Fruit fly (Drosophila melanogaster) whole organism, embryonic: ENCODE measurements around the gene Bet3.

Source experiments
- Asciz ChIP-seq: fragments of 200-800 bp; sonication (Bioruptor generic); optimal IDR thresholded peaks from 2 replicates; lab custom pipeline; 2017; ENCODE audit warnings: missing biosample characterization, mild to moderate bottlenecking, missing genetic modification characterization, missing genetic modification reagents
- BEAF-32 ChIP-seq: fragments of 200-800 bp; sonication (Bioruptor generic); optimal IDR thresholded peaks from 3 replicates; lab custom pipeline; 2017; ENCODE audit warnings: missing biosample characterization, missing genetic modification characterization, mild to moderate bottlenecking, moderate library complexity, missing genetic modification reagents
- CG13894 ChIP-seq: fragments of 200-800 bp; sonication (Bioruptor generic); optimal IDR thresholded peaks from 3 replicates; lab custom pipeline; 2018; ENCODE audit warnings: missing biosample characterization, mild to moderate bottlenecking, missing genetic modification characterization, moderate library complexity
- CG14050 ChIP-seq: fragments of 200-800 bp; sonication (Bioruptor generic); IDR thresholded peaks from 3 replicates; pipeline ENCODE4 v1.3.6; 2022; ENCODE audit warnings: missing biosample characterization, missing genetic modification characterization
- CG14965 ChIP-seq: fragments of 200-800 bp; sonication (Bioruptor generic); optimal IDR thresholded peaks from 2 replicates; lab custom pipeline; 2016; ENCODE audit warnings: missing biosample characterization, missing genetic modification characterization, borderline replicate concordance
- CG17186 ChIP-seq: fragments of 200-800 bp; sonication (Bioruptor generic); optimal IDR thresholded peaks from 3 replicates; lab custom pipeline; 2017; ENCODE audit warnings: missing biosample characterization, missing genetic modification reagents, missing genetic modification characterization
- CG17912 ChIP-seq: fragments of 200-800 bp; sonication (Bioruptor generic); optimal IDR thresholded peaks from 2 replicates; lab custom pipeline; 2018; ENCODE audit warnings: missing biosample characterization, mild to moderate bottlenecking, missing genetic modification characterization
- CG18476 ChIP-seq: fragments of 200-800 bp; sonication (Bioruptor generic); optimal IDR thresholded peaks from 2 replicates; lab custom pipeline; 2016; ENCODE audit warnings: missing biosample characterization, mild to moderate bottlenecking, missing genetic modification characterization
- CG34376 ChIP-seq: fragments of 200-800 bp; sonication (Bioruptor generic); optimal IDR thresholded peaks from 2 replicates; lab custom pipeline; 2018; ENCODE audit warnings: missing biosample characterization, mild to moderate bottlenecking, missing genetic modification characterization
- CG3847 ChIP-seq: fragments of 200-800 bp; sonication (Bioruptor generic); IDR thresholded peaks from 2 replicates; pipeline ENCODE4 v1.3.6; 2022; ENCODE audit warnings: missing biosample characterization, missing genetic modification characterization
- CG4707 ChIP-seq: fragments of 200-800 bp; sonication (Bioruptor generic); optimal IDR thresholded peaks from 2 replicates; lab custom pipeline; 2018; ENCODE audit warnings: missing biosample characterization, mild to moderate bottlenecking, missing genetic modification characterization, moderate library complexity
- CG5953 ChIP-seq: fragments of 200-800 bp; sonication (Bioruptor generic); IDR thresholded peaks from 2 replicates; pipeline ENCODE4 v1.3.6; 2022; ENCODE audit warnings: missing biosample characterization, missing genetic modification characterization
- CG6765 ChIP-seq: fragments of 200-800 bp; sonication (Bioruptor generic); optimal IDR thresholded peaks from 3 replicates; lab custom pipeline; 2017; ENCODE audit warnings: missing biosample characterization, mild to moderate bottlenecking, missing genetic modification characterization
- CG7745 ChIP-seq: fragments of 200-800 bp; sonication (Bioruptor generic); optimal IDR thresholded peaks from 2 replicates; lab custom pipeline; 2018; ENCODE audit warnings: missing biosample characterization, mild to moderate bottlenecking, missing genetic modification characterization, moderate library complexity
- CG9727 ChIP-seq: fragments of 200-800 bp; sonication (Bioruptor generic); optimal IDR thresholded peaks from 3 replicates; lab custom pipeline; 2017; ENCODE audit warnings: missing biosample characterization, mild to moderate bottlenecking, missing genetic modification characterization
- CG9876 ChIP-seq: fragments of 200-800 bp; sonication (Bioruptor generic); optimal IDR thresholded peaks from 2 replicates; lab custom pipeline; 2016; ENCODE audit warnings: missing biosample characterization, missing genetic modification characterization
- Deaf1 ChIP-seq: fragments of 200-800 bp; optimal IDR thresholded peaks from 3 replicates; lab custom pipeline; 2019; ENCODE audit warnings: missing biosample characterization, mild to moderate bottlenecking, missing genetic modification characterization, moderate library complexity
- Dll ChIP-seq: fragments of 200-800 bp; sonication (Bioruptor generic); IDR thresholded peaks from 4 replicates; pipeline ENCODE4 v1.3.6; 2022; ENCODE audit warnings: missing biosample characterization, missing genetic modification characterization; ENCODE audit not compliant: partially characterized antibody
- Ets97D ChIP-seq: fragments of 200-800 bp; sonication (Bioruptor generic); optimal IDR thresholded peaks from 3 replicates; lab custom pipeline; 2016; ENCODE audit warnings: missing biosample characterization, missing genetic modification characterization
- H15 ChIP-seq: fragments of 200-800 bp; sonication (Bioruptor generic); IDR thresholded peaks from 3 replicates; pipeline ENCODE4 v1.3.6; 2022; ENCODE audit warnings: missing biosample characterization, missing genetic modification characterization
- H2.0 ChIP-seq: fragments of 200-800 bp; sonication (Bioruptor generic); IDR thresholded peaks from 2 replicates; pipeline ENCODE4 v1.3.6; 2022; ENCODE audit warnings: missing biosample characterization, missing genetic modification characterization
- HLH4C ChIP-seq: fragments of 200-800 bp; sonication (Bioruptor generic); IDR thresholded peaks from 3 replicates; pipeline ENCODE4 v1.3.6; 2022; ENCODE audit warnings: missing biosample characterization, missing genetic modification characterization; ENCODE audit not compliant: partially characterized antibody
- Hand ChIP-seq: fragments of 200-800 bp; sonication (Bioruptor generic); optimal IDR thresholded peaks from 2 replicates; lab custom pipeline; 2017; ENCODE audit warnings: mild to moderate bottlenecking, missing biosample characterization, missing genetic modification reagents, missing genetic modification characterization
- Hmx ChIP-seq: fragments of 200-800 bp; sonication (Bioruptor generic); optimal IDR thresholded peaks from 2 replicates; lab custom pipeline; 2016; ENCODE audit warnings: missing biosample characterization, missing genetic modification characterization
- Med ChIP-seq: fragments of 200-800 bp; sonication (Bioruptor generic); peaks from one replicate; lab custom pipeline; 2016; ENCODE audit warnings: missing biosample characterization, missing genetic modification characterization, mild to moderate bottlenecking, inconsistent platforms, moderate library complexity
- Oaz ChIP-seq: fragments of 200-800 bp; sonication (Bioruptor generic); IDR thresholded peaks from 2 replicates; pipeline ENCODE4 v1.3.6; 2022; ENCODE audit warnings: missing biosample characterization, missing genetic modification characterization
- Ptx1 ChIP-seq: fragments of 200-800 bp; sonication (Bioruptor generic); IDR thresholded peaks from 2 replicates; pipeline ENCODE4 v1.3.6; 2022; ENCODE audit warnings: missing biosample characterization, missing genetic modification characterization
- Scr ChIP-seq: fragments of 200-800 bp; sonication (Bioruptor generic); IDR thresholded peaks from 2 replicates; pipeline ENCODE4 v1.3.6; 2022; ENCODE audit warnings: missing biosample characterization, missing genetic modification characterization; ENCODE audit not compliant: partially characterized antibody
- Spps ChIP-seq: fragments of 200-800 bp; sonication (Bioruptor generic); optimal IDR thresholded peaks from 2 replicates; lab custom pipeline; 2018; ENCODE audit warnings: missing biosample characterization, mild to moderate bottlenecking, missing genetic modification characterization
- bsh ChIP-seq, 2 experiments: fragments of 200-800 bp; sonication (Bioruptor generic); optimal IDR thresholded peaks; 2 replicates each; lab custom pipeline; 2017 to 2018; ENCODE audit warnings: mild to moderate bottlenecking in 2 of 2, missing biosample characterization in 2 of 2, missing genetic modification characterization in 2 of 2, moderate library complexity in 1 of 2
- ci ChIP-seq: fragments of 200-800 bp; sonication (Bioruptor generic); IDR thresholded peaks from 3 replicates; pipeline ENCODE4 v1.3.6; 2022; ENCODE audit warnings: missing biosample characterization, missing genetic modification characterization
- crc ChIP-seq: fragments of 200-800 bp; sonication (Bioruptor generic); optimal IDR thresholded peaks from 2 replicates; lab custom pipeline; 2016; ENCODE audit warnings: missing biosample characterization, missing genetic modification characterization
- crp ChIP-seq, 2 experiments: fragments of 200-800 bp; sonication (Bioruptor generic); optimal IDR thresholded peaks; 2 replicates in 1 of 2; 3 replicates in 1 of 2; lab custom pipeline; 2017; ENCODE audit warnings: missing biosample characterization in 2 of 2, missing genetic modification characterization in 2 of 2, mild to moderate bottlenecking in 1 of 2, moderate library complexity in 1 of 2
- dm ChIP-seq: fragments of 200-800 bp; sonication (Bioruptor generic); optimal IDR thresholded peaks from 3 replicates; lab custom pipeline; 2016; ENCODE audit warnings: missing biosample characterization, missing genetic modification characterization
- ewg ChIP-seq: fragments of 200-800 bp; sonication (Bioruptor generic); optimal IDR thresholded peaks from 3 replicates; lab custom pipeline; 2017; ENCODE audit warnings: mild to moderate bottlenecking, missing biosample characterization, missing genetic modification reagents, missing genetic modification characterization
- gfzf ChIP-seq: fragments of 200-800 bp; sonication (Bioruptor generic); optimal IDR thresholded peaks from 2 replicates; lab custom pipeline; 2016; ENCODE audit warnings: missing biosample characterization, mild to moderate bottlenecking, missing genetic modification characterization, moderate library complexity
- grau ChIP-seq: fragments of 200-800 bp; optimal IDR thresholded peaks from 3 replicates; lab custom pipeline; 2019; ENCODE audit warnings: missing biosample characterization, mild to moderate bottlenecking, missing genetic modification characterization, moderate library complexity
- h ChIP-seq: fragments of >200 bp; optimal IDR thresholded peaks from 2 replicates; lab custom pipeline; 2017
- klu ChIP-seq: fragments of 200-800 bp; sonication (Bioruptor generic); IDR thresholded peaks from 2 replicates; pipeline ENCODE4 v1.3.6; 2022; ENCODE audit warnings: missing biosample characterization, missing genetic modification characterization
- luna ChIP-seq: fragments of 200-800 bp; sonication (Bioruptor generic); optimal IDR thresholded peaks from 2 replicates; lab custom pipeline; 2016; ENCODE audit warnings: missing biosample characterization, missing genetic modification characterization
- phol ChIP-seq: fragments of 200-800 bp; sonication (Bioruptor generic); optimal IDR thresholded peaks from 3 replicates; lab custom pipeline; 2018; ENCODE audit warnings: missing biosample characterization, mild to moderate bottlenecking, missing genetic modification characterization, moderate library complexity
- psq ChIP-seq: fragments of 200-800 bp; sonication (Bioruptor generic); optimal IDR thresholded peaks from 2 replicates; lab custom pipeline; 2017; ENCODE audit warnings: missing biosample characterization, missing genetic modification characterization
- slbo ChIP-seq: fragments of 200-800 bp; sonication (Bioruptor generic); IDR thresholded peaks from 2 replicates; pipeline ENCODE4 v1.3.6; 2022; ENCODE audit warnings: missing biosample characterization, missing genetic modification characterization
- stwl ChIP-seq: fragments of 200-800 bp; sonication (Bioruptor generic); optimal IDR thresholded peaks from 3 replicates; lab custom pipeline; 2018; ENCODE audit warnings: missing biosample characterization, mild to moderate bottlenecking, missing genetic modification characterization, moderate library complexity
- ttk ChIP-seq: fragments of 200-800 bp; sonication (Bioruptor generic); IDR thresholded peaks from 2 replicates; pipeline ENCODE4 v2.1.2; 2022; ENCODE audit warnings: missing biosample characterization, missing genetic modification characterization
- tup ChIP-seq: fragments of 200-800 bp; sonication (Bioruptor generic); optimal IDR thresholded peaks from 2 replicates; lab custom pipeline; 2016; ENCODE audit warnings: missing biosample characterization, mild to moderate bottlenecking, missing genetic modification characterization, moderate library complexity
- z ChIP-seq: fragments of 200-800 bp; sonication (Bioruptor generic); IDR thresholded peaks from 3 replicates; pipeline ENCODE4 v1.3.6; 2022; ENCODE audit warnings: missing biosample characterization, missing genetic modification characterization
- zf30C ChIP-seq: fragments of 200-800 bp; sonication (Bioruptor generic); optimal IDR thresholded peaks from 3 replicates; lab custom pipeline; 2018; ENCODE audit warnings: missing biosample characterization, mild to moderate bottlenecking, missing genetic modification characterization

Gene Bet3

dm6 chr3L:9422636-9423419 is 19.2 kb downstream of the Bet3 start, which contains the start of gene aay (continued):
- TF ChIP-seq bsh (GFP tag; optimal IDR thresholded peaks at IDR 0.05; lab: Kevin White, UChicago) (peak; percentile 93 to 99), gfzf (GFP tag; lab: Kevin White, UChicago) (peak; percentile 29), CG14965 (GFP tag; lab: Kevin White, UChicago) (peak; percentile 81), ci (GFP tag; lab: Robert Waterston, UW) (peak; percentile 99), Ets97D (GFP tag; lab: Kevin White, UChicago) (peak; percentile 95), crp (GFP tag; optimal IDR thresholded peaks at IDR 0.05; lab: Kevin White, UChicago) (peak in 1 of 2 experiments; percentile 75), CG9727 (GFP tag; lab: Kevin White, UChicago) (peak; percentile 100), Asciz (GFP tag; lab: Kevin White, UChicago) (peak; percentile 99), klu (GFP tag; lab: Robert Waterston, UW) (peak; percentile 97), slbo (GFP tag; lab: Robert Waterston, UW) (peak; percentile 99), luna (GFP tag; lab: Kevin White, UChicago) (peak; percentile 85), CG17912 (GFP tag; lab: Kevin White, UChicago) (peak; percentile 79), crc (GFP tag; lab: Kevin White, UChicago) (peak; percentile 94), CG18476 (GFP tag; lab: Kevin White, UChicago) (peak; percentile 99), stwl (tag; lab: Kevin White, UChicago) (peak; percentile 88), dm (GFP tag; lab: Kevin White, UChicago) (peak; percentile 96), CG14050 (GFP tag; lab: Robert Waterston, UW) (peak; percentile 97), CG13894 (tag; lab: Kevin White, UChicago) (peak; percentile 97), H15 (GFP tag; lab: Robert Waterston, UW) (peak; percentile 97), Dll (GFP tag; lab: Robert Waterston, UW) (0 out of 4 replicates have a peak, but pooled peaks have one; percentile 18), CG17186 (GFP tag; lab: Kevin White, UChicago) (peak; percentile 92), grau (tag; lab: Kevin White, UChicago) (peak; percentile 99), phol (peak; percentile 99), CG9876 (peak; percentile 91), Ptx1 (GFP tag; lab: Robert Waterston, UW) (peak; percentile 99), z (GFP tag; lab: Robert Waterston, UW) (peak; percentile 88), Deaf1 (tag; lab: Kevin White, UChicago) (peak; percentile 90), Scr (GFP tag; lab: Robert Waterston, UW) (no peak), H2.0 (GFP tag; lab: Robert Waterston, UW) (peak; percentile 97), ttk (GFP tag; lab: Robert Waterston, UW) (peak; percentile 98), CG3847 (GFP tag; lab: Robert Waterston, UW) (peak; percentile 98), Oaz (peak; percentile 96), BEAF-32 (GFP tag; lab: Kevin White, UChicago) (peak; percentile 22), Spps (tag; lab: Kevin White, UChicago) (peak; percentile 98), CG4707 (peak; percentile 97), CG5953 (GFP tag; lab: Robert Waterston, UW) (peak; percentile 97), HLH4C (GFP tag; lab: Robert Waterston, UW) (0 out of 3 replicates have a peak, but pooled peaks have one; percentile 37), CG34376 (GFP tag; lab: Kevin White, UChicago) (peak; percentile 97), psq (GFP tag; lab: Kevin White, UChicago) (peak; percentile 96), Hmx (GFP tag; lab: Kevin White, UChicago) (peak; percentile 96), h (lab: Kevin White, UChicago) (no peak), Hand (GFP tag; lab: Kevin White, UChicago) (peak; percentile 97), zf30C (GFP tag; lab: Kevin White, UChicago) (peak; percentile 100), CG7745 (peak; percentile 88), ewg (GFP tag; lab: Kevin White, UChicago) (peak; percentile 97), CG6765 (peak; percentile 98), Med (GFP tag; lab: Kevin White, UChicago) (peak; percentile 100), tup (GFP tag; lab: Kevin White, UChicago) (peak; percentile 97)
